Fruit fly (Drosophila melanogaster) Kc167 (cell line): Measurements from ENCODE around the gene CG5853.

Experiments
- Myc ChIP-seq: fragments of >200 bp; optimal IDR thresholded peaks from 2 replicates; lab custom pipeline; 2017; ENCODE audit warnings: missing external identifiers
- Sin3A ChIP-seq: fragments of >200 bp; optimal IDR thresholded peaks from 2 replicates; lab custom pipeline; 2018; ENCODE audit warnings: missing external identifiers
- h ChIP-seq: fragments of >200 bp; optimal IDR thresholded peaks from 3 replicates; lab custom pipeline; 2018; ENCODE audit warnings: missing external identifiers
- insv ChIP-seq: fragments of >200 bp; optimal IDR thresholded peaks from 3 replicates; lab custom pipeline; 2018; ENCODE audit warnings: missing external identifiers
- psq ChIP-seq: fragments of >200 bp; optimal IDR thresholded peaks from 2 replicates; lab custom pipeline; 2017; ENCODE audit warnings: missing external identifiers
- ttk ChIP-seq: sonication (Bioruptor generic); optimal IDR thresholded peaks from 2 replicates; lab custom pipeline; 2017; ENCODE audit warnings: missing external identifiers

DNA sequence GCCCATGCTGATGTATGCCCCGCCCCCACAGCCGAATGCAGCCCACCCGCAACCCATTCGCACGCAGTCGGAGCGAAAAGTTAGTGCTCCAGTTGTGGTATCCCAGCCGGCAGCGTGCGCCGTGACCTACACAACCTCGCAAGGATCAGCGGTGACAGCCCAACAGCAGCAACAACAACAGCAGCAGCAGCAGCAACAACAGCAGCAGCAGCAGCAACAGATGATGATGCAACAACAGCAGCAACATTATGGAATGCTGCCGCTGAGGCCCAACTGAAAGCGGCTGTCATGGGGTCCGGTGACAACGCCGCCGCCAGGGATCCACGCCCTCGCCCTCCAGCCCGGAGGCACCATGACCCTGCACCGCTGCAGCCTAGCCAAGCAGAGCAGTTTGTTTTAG is 46.9 kb upstream of the CG5853 start:
- TF ChIP-seq ttk (lab: Kevin White, UChicago) = no peak
- no peak for TF ChIP-seq psq (lab: Kevin White, UChicago)
- no peak for TF ChIP-seq h
- no peak for TF ChIP-seq Myc (lab: Kevin White, UChicago)
- no peak for TF ChIP-seq insv (lab: Kevin White, UChicago)
- TF ChIP-seq Sin3A (lab: Kevin White, UChicago) = no peak
